Worm (Caenorhabditis elegans): ENCODE measurements around the gene lhfp-4.

- no peak for TF ChIP-seq lin-13 (GFP tag; optimal IDR thresholded peaks at IDR 0.05)
- no peak for TF ChIP-seq lin-11 (tag; optimal IDR thresholded peaks at IDR 0.05)
- TF ChIP-seq nhr-77 (tag; optimal IDR thresholded peaks at IDR 0.05), result no peak
- TF ChIP-seq lin-39 (tag; optimal IDR thresholded peaks at IDR 0.05), result no peak
- no peak for TF ChIP-seq sma-9 (GFP tag; optimal IDR thresholded peaks at IDR 0.05)
- TF ChIP-seq sma-9 (tag; optimal IDR thresholded peaks at IDR 0.05), result no peak
- no peak for TF ChIP-seq ceh-16 (tag; optimal IDR thresholded peaks at IDR 0.05)
- no peak for TF ChIP-seq gmeb-1 (tag; optimal IDR thresholded peaks at IDR 0.05)
- TF ChIP-seq snpc-4 (tag; optimal IDR thresholded peaks at IDR 0.05), result no peak
- TF ChIP-seq dmd-4 (tag; optimal IDR thresholded peaks at IDR 0.05), result no peak
- no peak for TF ChIP-seq F13H6.1 (tag; optimal IDR thresholded peaks at IDR 0.05)
- TF ChIP-seq sem-4 (tag; optimal IDR thresholded peaks at IDR 0.05), result no peak
- TF ChIP-seq aly-2 (tag; optimal IDR thresholded peaks at IDR 0.05), result no peak
- no peak for TF ChIP-seq unc-39 (tag; optimal IDR thresholded peaks at IDR 0.05)
These were observed 26.8 kb upstream of the lhfp-4 start for ce11 chrIV:17248538-17248937.
